Worm (Caenorhabditis elegans): Measurements from ENCODE around the gene C25E10.17.

DNA sequence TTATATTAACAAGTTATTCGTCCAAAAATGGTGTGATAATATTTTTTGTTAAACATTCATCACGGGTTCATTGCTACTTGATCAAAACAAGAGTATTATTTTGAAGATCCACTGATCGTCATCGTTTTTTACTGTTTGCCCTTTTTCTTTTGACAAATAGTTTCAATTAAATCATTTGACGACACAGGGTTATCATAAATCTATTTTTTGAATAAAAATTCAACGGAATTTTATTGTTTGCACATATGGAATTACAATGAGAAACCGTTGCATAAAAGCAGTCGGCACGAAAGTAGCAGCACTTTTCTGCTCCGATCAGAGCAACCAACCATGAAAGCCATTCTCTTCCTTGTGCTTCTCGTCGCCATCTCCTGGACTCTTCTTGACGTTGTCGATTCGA, 20.3 kb upstream of the C25E10.17 start, which contains the start of gene fip-2:
- TF ChIP-seq ztf-23 (GFP tag; IDR thresholded peaks at IDR 0.05) = no peak
- no peak for TF ChIP-seq tab-1 (GFP tag; IDR thresholded peaks at IDR 0.05)
- TF ChIP-seq klf-2 (GFP tag; conservative IDR thresholded peaks at IDR 0.05) = no peak
- no peak for TF ChIP-seq med-1 (GFP tag; optimal IDR thresholded peaks at IDR 0.05; ENCODE audit: insufficient read depth)
- no peak for TF ChIP-seq T22C8.4 (GFP tag; IDR thresholded peaks at IDR 0.05)
- no peak for TF ChIP-seq cog-1 (tag; optimal IDR thresholded peaks at IDR 0.05)

Measured in whole organism, midembryonic.